Worm (Caenorhabditis elegans): Measurements from ENCODE around the gene cln-3.3.

The cln-3.3 gene

DNA sequence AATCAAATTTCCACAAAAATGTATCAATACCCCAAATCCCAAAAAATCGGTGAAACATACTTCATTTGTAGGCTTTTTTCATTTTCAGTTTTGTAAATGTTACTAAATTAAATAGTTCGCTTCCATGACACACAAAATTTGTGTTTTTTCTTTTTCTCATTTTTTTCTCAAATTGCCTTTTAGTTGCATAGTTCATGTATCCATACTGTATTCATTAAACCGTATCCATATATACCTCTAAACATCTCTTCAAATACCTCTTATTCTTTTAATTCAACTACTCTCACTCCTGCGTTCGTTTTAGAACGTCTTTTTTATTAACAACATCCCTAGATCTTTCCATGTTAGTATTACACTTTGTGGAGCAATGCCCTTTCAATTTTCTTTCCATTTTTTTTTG is 12.1 kb upstream of the cln-3.3 start:
- no peak for TF ChIP-seq F23B12.7 (tag; optimal IDR thresholded peaks at IDR 0.05; ENCODE audit: insufficient read depth)

DNA sequence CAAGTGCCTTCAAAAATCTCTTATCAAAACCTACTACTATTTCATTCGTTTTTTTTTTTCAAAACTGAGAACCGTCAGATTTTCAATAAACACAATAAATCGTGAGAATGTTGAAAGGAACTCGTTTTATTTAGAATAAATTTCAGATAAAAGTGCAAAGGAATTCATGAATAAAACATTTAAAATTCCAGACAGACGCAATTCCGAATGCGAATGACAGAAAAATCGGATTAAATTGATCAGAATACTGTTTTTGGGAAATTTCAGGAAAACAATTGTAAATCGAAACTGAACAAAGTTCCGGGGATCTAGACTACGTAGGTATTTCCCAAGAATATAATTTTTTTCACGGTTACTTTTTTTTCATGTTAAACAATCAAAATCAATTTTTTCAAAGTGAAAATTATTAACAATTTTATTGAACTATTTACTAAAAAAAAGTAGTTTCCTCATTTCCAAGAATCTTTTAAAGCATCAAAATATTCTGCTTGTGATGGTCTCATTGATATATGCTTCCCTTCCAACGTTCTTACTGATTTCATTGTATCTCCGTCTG is 11.2 kb upstream of the cln-3.3 start:
- no peak for TF ChIP-seq ztf-28 (GFP tag; IDR thresholded peaks at IDR 0.05)
- no peak for TF ChIP-seq ceh-58 (GFP tag; IDR thresholded peaks at IDR 0.05)
- no peak for TF ChIP-seq F37B4.10 (GFP tag; IDR thresholded peaks at IDR 0.05)
- TF ChIP-seq bed-1 (GFP tag; IDR thresholded peaks at IDR 0.05): no peak
- TF ChIP-seq F55B11.4 (tag; optimal IDR thresholded peaks at IDR 0.05; ENCODE audit: borderline replicate concordance, insufficient read depth): no peak
- no peak for TF ChIP-seq C06A6.2 (GFP tag; conservative IDR thresholded peaks at IDR 0.05)
- no peak for TF ChIP-seq zfh-2 (GFP tag; conservative IDR thresholded peaks at IDR 0.05)
- no peak for TF ChIP-seq tbx-9 (tag; optimal IDR thresholded peaks at IDR 0.05; ENCODE audit: borderline replicate concordance)
- TF ChIP-seq pha-4 (tag; optimal IDR thresholded peaks at IDR 0.05): no peak
- TF ChIP-seq egl-44 (GFP tag; IDR thresholded peaks at IDR 0.05): no peak
- no peak for TF ChIP-seq F49E8.2 (tag; optimal IDR thresholded peaks at IDR 0.05; ENCODE audit: insufficient read depth)
- TF ChIP-seq egrh-3 (GFP tag; IDR thresholded peaks at IDR 0.05): no peak
- TF ChIP-seq F10E7.11 (tag; optimal IDR thresholded peaks at IDR 0.05): no peak
- no peak for TF ChIP-seq snpc-4 (GFP tag; optimal IDR thresholded peaks at IDR 0.05)
- TF ChIP-seq snpc-4 (tag; optimal IDR thresholded peaks at IDR 0.05): no peak
- no peak for TF ChIP-seq nfya-1 (tag; optimal IDR thresholded peaks at IDR 0.05; ENCODE audit: borderline replicate concordance, insufficient read depth)
- TF ChIP-seq aptf-2 (GFP tag; conservative IDR thresholded peaks at IDR 0.05): no peak
- no peak for TF ChIP-seq ztf-22 (GFP tag; optimal IDR thresholded peaks at IDR 0.05)
- TF ChIP-seq mes-4 (tag; optimal IDR thresholded peaks at IDR 0.05): no peak
- no peak for TF ChIP-seq tbp1 (GFP tag; optimal IDR thresholded peaks at IDR 0.05)

DNA sequence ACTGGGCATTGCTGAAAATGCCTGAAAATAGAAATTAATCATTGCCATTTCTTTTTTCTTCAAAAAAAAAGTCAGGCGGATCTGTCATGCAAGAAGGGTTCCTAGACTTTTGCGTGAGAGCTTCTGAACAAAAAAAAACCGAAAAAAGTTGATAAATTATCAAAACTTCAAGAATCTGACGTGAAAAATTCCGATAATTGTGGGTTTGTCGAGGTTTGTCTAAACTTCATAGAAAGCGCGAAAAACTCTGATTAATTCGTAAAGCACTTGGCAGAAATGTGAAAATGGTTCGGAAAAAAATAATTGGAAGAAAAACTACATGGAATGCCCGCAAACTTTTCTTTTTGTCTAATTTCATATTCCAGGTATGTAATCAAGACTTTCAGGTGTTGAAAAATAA is 9.4 kb upstream of the cln-3.3 start, which contains the start of gene ZC190.5:
Gene ZC190.5, minus strand, starts transcription at position 101 of the 400 bp plus-strand sequence.
- TF ChIP-seq sdz-38 (tag; optimal IDR thresholded peaks at IDR 0.05) (no peak), C17E4.6 (GFP tag; IDR thresholded peaks at IDR 0.05) (no peak), unc-62 (GFP tag; optimal IDR thresholded peaks at IDR 0.05) (no peak), K12H6.12 (tag; optimal IDR thresholded peaks at IDR 0.05) (no peak), D2030.7 (GFP tag; IDR thresholded peaks at IDR 0.05) (no peak), lag-1 (GFP tag; IDR thresholded peaks at IDR 0.05) (no peak), gei-17 (GFP tag; optimal IDR thresholded peaks at IDR 0.05) (no peak), hlh-26 (GFP tag; conservative IDR thresholded peaks at IDR 0.05) (no peak), madf-10 (tag; optimal IDR thresholded peaks at IDR 0.05) (no peak), xnd-1 (tag; optimal IDR thresholded peaks at IDR 0.05) (no peak), aptf-2 (GFP tag; conservative IDR thresholded peaks at IDR 0.05) (no peak), attf-5 (GFP tag; optimal IDR thresholded peaks at IDR 0.05) (no peak), tbp1 (GFP tag; optimal IDR thresholded peaks at IDR 0.05) (no peak), pbrm-1 (GFP tag; IDR thresholded peaks at IDR 0.05) (no peak), F10E7.11 (tag; optimal IDR thresholded peaks at IDR 0.05) (no peak), ekl-4 (GFP tag; IDR thresholded peaks at IDR 0.05) (no peak), Y67H2A.10 (GFP tag; conservative IDR thresholded peaks at IDR 0.05) (no peak), attf-6 (GFP tag; IDR thresholded peaks at IDR 0.05) (no peak), ztf-25 (GFP tag; IDR thresholded peaks at IDR 0.05) (no peak)
